Fruit fly (Drosophila melanogaster) S2 (cell line): ENCODE data around the gene Tep2.
"Not testable (repeated sequence)": the region's sequence is repeated elsewhere in the genome, so short reads cannot be mapped to it uniquely, and the experiment has no call there.

Experiments
- CG8478 ChIP-seq: fragments of >200 bp; optimal IDR thresholded peaks from 2 replicates; lab custom pipeline; 2018
- CTCF ChIP-seq, 2 experiments: fragments of >200 bp; optimal IDR thresholded peaks; 2 replicates each; lab custom pipeline; 2018

dm6 chr2L:7738709-7739108 is 37.3 kb upstream of the Tep2 start, which contains the start of gene CG31904:
- not testable (repeated sequence) for TF ChIP-seq CG8478; CTCF (optimal IDR thresholded peaks at IDR 0.05; lab: Kevin White, UChicago)
